Fruit fly (Drosophila melanogaster) S2 (cell line): ENCODE results near the gene Pi3K92E.

Source experiments
- CG8478 ChIP-seq: fragments of >200 bp; optimal IDR thresholded peaks from 2 replicates; lab custom pipeline; 2018
- CTCF ChIP-seq, 2 experiments: fragments of >200 bp; optimal IDR thresholded peaks; 2 replicates each; lab custom pipeline; 2018

Gene Pi3K92E

dm6 chr3R:20617583-20617982 is 16.9 kb downstream of the Pi3K92E start, which contains the start of gene CG5466:
TSS of gene CG5466 (plus strand) at chr3R:20617883.
- TF ChIP-seq CTCF (optimal IDR thresholded peaks at IDR 0.05; lab: Kevin White, UChicago) (no peak), CG8478 (lab: Kevin White, UChicago) (no peak)

dm6 chr3R:20616801-20617200 is 17.7 kb downstream of the Pi3K92E start, which contains the start of gene CG15923:
TSS of gene CG15923 (minus strand) at chr3R:20616901.
- TF ChIP-seq CG8478 (lab: Kevin White, UChicago) = no peak
- TF ChIP-seq CTCF (optimal IDR thresholded peaks at IDR 0.05; lab: Kevin White, UChicago) = no peak

- TF ChIP-seq CG8478 (lab: Kevin White, UChicago) (no peak), CTCF (optimal IDR thresholded peaks at IDR 0.05; lab: Kevin White, UChicago) (no peak)
Observed at dm6 chr3R:20608199-20608598, 26.3 kb downstream of the Pi3K92E start.

- TF ChIP-seq CTCF (optimal IDR thresholded peaks at IDR 0.05; lab: Kevin White, UChicago) = no peak
Observed at dm6 chr3R:20605562-20606155, 28.9 kb downstream of the Pi3K92E start.

dm6 chr3R:20605078-20605477 is 29.5 kb downstream of the Pi3K92E start:
- no peak for TF ChIP-seq CG8478 (lab: Kevin White, UChicago)
- TF ChIP-seq CTCF (optimal IDR thresholded peaks at IDR 0.05; lab: Kevin White, UChicago) = no peak

- no peak for TF ChIP-seq CG8478 (lab: Kevin White, UChicago)
- no peak for TF ChIP-seq CTCF (optimal IDR thresholded peaks at IDR 0.05; lab: Kevin White, UChicago)
Observed at dm6 chr3R:20604078-20604477, 30.5 kb downstream of the Pi3K92E start.

- no peak for TF ChIP-seq CTCF (optimal IDR thresholded peaks at IDR 0.05; lab: Kevin White, UChicago)
- TF ChIP-seq CG8478 (lab: Kevin White, UChicago) = no peak
Observed at dm6 chr3R:20602599-20602998, 31.9 kb downstream of the Pi3K92E start.

- no peak for TF ChIP-seq CTCF (optimal IDR thresholded peaks at IDR 0.05; lab: Kevin White, UChicago)
- TF ChIP-seq CG8478 (lab: Kevin White, UChicago) = no peak
Observed at dm6 chr3R:20600109-20600508, 34.4 kb downstream of the Pi3K92E start.

dm6 chr3R:20597407-20598325 is 36.9 kb downstream of the Pi3K92E start:
- TF ChIP-seq CG8478 (lab: Kevin White, UChicago) = no peak
- TF ChIP-seq CTCF (optimal IDR thresholded peaks at IDR 0.05; lab: Kevin White, UChicago) = no peak

- no peak for TF ChIP-seq CG8478 (lab: Kevin White, UChicago)
- TF ChIP-seq CTCF (optimal IDR thresholded peaks at IDR 0.05; lab: Kevin White, UChicago) = no peak
Observed at dm6 chr3R:20596337-20596962, 38.1 kb downstream of the Pi3K92E start.

dm6 chr3R:20595901-20596300 is 38.6 kb downstream of the Pi3K92E start:
- no peak for TF ChIP-seq CTCF (optimal IDR thresholded peaks at IDR 0.05; lab: Kevin White, UChicago)
- no peak for TF ChIP-seq CG8478 (lab: Kevin White, UChicago)

dm6 chr3R:20595145-20595812 is 39.3 kb downstream of the Pi3K92E start:
- no peak for TF ChIP-seq CG8478 (lab: Kevin White, UChicago)
- TF ChIP-seq CTCF (optimal IDR thresholded peaks at IDR 0.05; lab: Kevin White, UChicago) = no peak

- no peak for TF ChIP-seq CTCF (optimal IDR thresholded peaks at IDR 0.05; lab: Kevin White, UChicago)
- no peak for TF ChIP-seq CG8478 (lab: Kevin White, UChicago)
Observed at dm6 chr3R:20594194-20595144, 40.1 kb downstream of the Pi3K92E start.
